Worm (Caenorhabditis elegans): Measurements from ENCODE around the gene fbxb-17.
"Not testable (repeated sequence)": the region's sequence is repeated elsewhere in the genome, so short reads cannot be mapped to it uniquely, and the experiment has no call there.

Gene fbxb-17

ce11 chrII:1654917-1655316, 21.3 kb upstream of the fbxb-17 start, which contains the start of gene btb-12:
TSS of gene btb-12 (plus strand) at chrII:1655217.
- no peak for TF ChIP-seq lin-13 (GFP tag; optimal IDR thresholded peaks at IDR 0.05)
- TF ChIP-seq ama-1 (optimal IDR thresholded peaks at IDR 0.05), result no peak
- TF ChIP-seq sem-4 (tag; optimal IDR thresholded peaks at IDR 0.05), result no peak
- no peak for TF ChIP-seq nhr-6 (tag; optimal IDR thresholded peaks at IDR 0.05)
- no peak for TF ChIP-seq nhr-25 (tag; optimal IDR thresholded peaks at IDR 0.05)
- no peak for TF ChIP-seq aly-2 (tag; optimal IDR thresholded peaks at IDR 0.05)
- TF ChIP-seq unc-39 (tag; optimal IDR thresholded peaks at IDR 0.05), result no peak

- TF ChIP-seq ceh-82 (tag; optimal IDR thresholded peaks at IDR 0.05) (no peak), ama-1 (optimal IDR thresholded peaks at IDR 0.05) (no peak), mbf-1 (tag; optimal IDR thresholded peaks at IDR 0.05) (no peak), sem-4 (tag; optimal IDR thresholded peaks at IDR 0.05) (no peak), alr-1 (tag; optimal IDR thresholded peaks at IDR 0.05) (no peak), dmd-4 (tag; optimal IDR thresholded peaks at IDR 0.05) (no peak), egl-27 (tag; optimal IDR thresholded peaks at IDR 0.05) (no peak), mab-5 (tag; optimal IDR thresholded peaks at IDR 0.05) (no peak), zag-1 (tag; optimal IDR thresholded peaks at IDR 0.05) (no peak)
Observed at ce11 chrII:1657202-1657601, 19.0 kb upstream of the fbxb-17 start, which contains the start of gene ZC204.12. TSS of gene ZC204.12 (minus strand) at chrII:1657302.

- TF ChIP-seq fos-1 (tag; optimal IDR thresholded peaks at IDR 0.05), result peak; percentile 21
Observed at ce11 chrII:1659729-1660128, 16.5 kb upstream of the fbxb-17 start.

- TF ChIP-seq nhr-129 (tag; optimal IDR thresholded peaks at IDR 0.05); lin-39 (tag; optimal IDR thresholded peaks at IDR 0.05); Y55F3AM.14 (GFP tag; optimal IDR thresholded peaks at IDR 0.05): not testable (repeated sequence)
Observed at ce11 chrII:1660888-1661287, 15.3 kb upstream of the fbxb-17 start, which contains the start of gene ZC204.13. TSS of gene ZC204.13 (minus strand) at chrII:1660988.

ce11 chrII:1661300-1661838, 14.8 kb upstream of the fbxb-17 start:
- TF ChIP-seq lsy-2 (tag; optimal IDR thresholded peaks at IDR 0.05), result peak in 1 of 2 experiments; percentile 33

- TF ChIP-seq nhr-21 (tag; optimal IDR thresholded peaks at IDR 0.05) (no peak), unc-55 (GFP tag; optimal IDR thresholded peaks at IDR 0.05) (no peak), lsy-2 (tag; optimal IDR thresholded peaks at IDR 0.05) (peak in 1 of 2 experiments; percentile 41)
Observed at ce11 chrII:1662881-1663280, 13.3 kb upstream of the fbxb-17 start, which contains the start of gene ZC204.14. TSS of gene ZC204.14 (minus strand) at chrII:1662949.

ce11 chrII:1663516-1663915, 12.7 kb upstream of the fbxb-17 start, which contains the start of gene duxl-1:
TSS of gene duxl-1 (plus strand) at chrII:1663699.
- peak; percentile 11 for TF ChIP-seq nhr-129 (tag; optimal IDR thresholded peaks at IDR 0.05)
- TF ChIP-seq peb-1 (tag; optimal IDR thresholded peaks at IDR 0.05), result no peak
- peak; percentile 74 for TF ChIP-seq F13H6.1 (tag; optimal IDR thresholded peaks at IDR 0.05)
- TF ChIP-seq sma-9 (GFP tag; optimal IDR thresholded peaks at IDR 0.05), result peak; percentile 52
- no peak for TF ChIP-seq sma-9 (tag; optimal IDR thresholded peaks at IDR 0.05)
- no peak for TF ChIP-seq mab-5 (tag; optimal IDR thresholded peaks at IDR 0.05)
- peak; percentile 49 for TF ChIP-seq fos-1 (tag; optimal IDR thresholded peaks at IDR 0.05)
- TF ChIP-seq unc-55 (GFP tag; optimal IDR thresholded peaks at IDR 0.05), result peak; percentile 24

ce11 chrII:1666025-1666424, 10.2 kb upstream of the fbxb-17 start, which contains the start of gene srlf-29:
TSS of gene srlf-29 (plus strand) at chrII:1666325.
- no peak for TF ChIP-seq nhr-25 (tag; optimal IDR thresholded peaks at IDR 0.05)
- no peak for TF ChIP-seq nhr-237 (tag; optimal IDR thresholded peaks at IDR 0.05)
- no peak for TF ChIP-seq skn-1 (tag; optimal IDR thresholded peaks at IDR 0.05)
- no peak for TF ChIP-seq ztf-1 (GFP tag; conservative IDR thresholded peaks at IDR 0.05)
- TF ChIP-seq nhr-6 (tag; optimal IDR thresholded peaks at IDR 0.05), result no peak
- TF ChIP-seq Y55F3AM.14 (GFP tag; optimal IDR thresholded peaks at IDR 0.05), result no peak
- TF ChIP-seq unc-39 (tag; optimal IDR thresholded peaks at IDR 0.05), result no peak
- TF ChIP-seq gmeb-1 (tag; optimal IDR thresholded peaks at IDR 0.05), result no peak
- no peak for TF ChIP-seq nhr-10 (tag; optimal IDR thresholded peaks at IDR 0.05)
- TF ChIP-seq C34F6.9 (tag; optimal IDR thresholded peaks at IDR 0.05), result no peak
- no peak for TF ChIP-seq unc-62 (GFP tag; optimal IDR thresholded peaks at IDR 0.05)
- no peak for TF ChIP-seq nhr-23 (tag; optimal IDR thresholded peaks at IDR 0.05)
- no peak for TF ChIP-seq fos-1 (tag; optimal IDR thresholded peaks at IDR 0.05)
- no peak for TF ChIP-seq nhr-12 (tag; optimal IDR thresholded peaks at IDR 0.05)
- no peak for TF ChIP-seq mbf-1 (tag; optimal IDR thresholded peaks at IDR 0.05)
- TF ChIP-seq sma-3 (GFP tag; optimal IDR thresholded peaks at IDR 0.05), result no peak
- TF ChIP-seq crh-2 (tag; optimal IDR thresholded peaks at IDR 0.05), result no peak
- no peak for TF ChIP-seq R02D3.7 (tag; optimal IDR thresholded peaks at IDR 0.05)

All from whole organism, L2 larva.